Worm (Caenorhabditis elegans) whole organism, late embryonic: ENCODE results near the gene ZK632.14.

Source experiments
- C08G9.2 ChIP-seq: sonication (generic microtip); optimal IDR thresholded peaks from 2 replicates; lab custom pipeline; 2016; ENCODE audit warnings: mild to moderate bottlenecking, missing genetic modification characterization, moderate library complexity, missing compliant biosample characterization
- C38D4.7 ChIP-seq: fragments of 200-800 bp; sonication (Bioruptor generic); optimal IDR thresholded peaks from 2 replicates; lab custom pipeline; 2018; ENCODE audit warnings: mild to moderate bottlenecking, missing genetic modification characterization, moderate library complexity, missing compliant biosample characterization
- F13H6.1 ChIP-seq: sonication (generic microtip); optimal IDR thresholded peaks from 2 replicates; lab custom pipeline; 2016; ENCODE audit warnings: missing genetic modification characterization, missing compliant biosample characterization
- K02D7.2 ChIP-seq: sonication (generic microtip); optimal IDR thresholded peaks from 2 replicates; lab custom pipeline; 2017; ENCODE audit warnings: mild to moderate bottlenecking, missing genetic modification characterization, missing compliant biosample characterization
- K09A11.1 ChIP-seq: sonication (generic microtip); optimal IDR thresholded peaks from 2 replicates; lab custom pipeline; 2017; ENCODE audit warnings: antibody characterized with exemption, mild to moderate bottlenecking, missing genetic modification characterization, missing compliant biosample characterization; ENCODE audit not compliant: insufficient read depth
- T23F11.4 ChIP-seq: fragments of 200-800 bp; sonication (Bioruptor generic); optimal IDR thresholded peaks from 2 replicates; lab custom pipeline; 2018; ENCODE audit warnings: mild to moderate bottlenecking, missing genetic modification characterization, missing compliant biosample characterization
- Y22D7AL.16 ChIP-seq: sonication (generic microtip); optimal IDR thresholded peaks from 2 replicates; lab custom pipeline; 2016; ENCODE audit warnings: missing genetic modification characterization, missing compliant biosample characterization
- ahr-1 ChIP-seq: sonication (generic microtip); optimal IDR thresholded peaks from 2 replicates; lab custom pipeline; 2016; ENCODE audit warnings: missing genetic modification characterization, missing compliant biosample characterization
- ama-1 ChIP-seq: fragments of 150-350 bp; optimal IDR thresholded peaks from 2 replicates; lab custom pipeline; 2014
- ceh-18 ChIP-seq: sonication (generic microtip); optimal IDR thresholded peaks from 2 replicates; lab custom pipeline; 2016; ENCODE audit warnings: missing genetic modification characterization, missing compliant biosample characterization
- ceh-19 ChIP-seq: fragments of 200-800 bp; sonication (Bioruptor generic); optimal IDR thresholded peaks from 2 replicates; lab custom pipeline; 2018; ENCODE audit warnings: mild to moderate bottlenecking, missing genetic modification characterization, missing compliant biosample characterization
- ceh-2 ChIP-seq: sonication (generic microtip); optimal IDR thresholded peaks from 2 replicates; lab custom pipeline; 2016; ENCODE audit warnings: missing genotype, missing genetic modification characterization, missing compliant biosample characterization
- ceh-22 ChIP-seq: sonication (generic microtip); optimal IDR thresholded peaks from 2 replicates; lab custom pipeline; 2017; ENCODE audit warnings: missing biosample characterization, missing genetic modification characterization
- ceh-31 ChIP-seq: sonication (generic microtip); optimal IDR thresholded peaks from 2 replicates; lab custom pipeline; 2016; ENCODE audit warnings: missing genetic modification characterization, missing compliant biosample characterization
- ceh-34 ChIP-seq: sonication (generic microtip); optimal IDR thresholded peaks from 2 replicates; lab custom pipeline; 2016; ENCODE audit warnings: mild to moderate bottlenecking, missing genetic modification characterization, missing compliant biosample characterization
- ceh-45 ChIP-seq: fragments of 200-800 bp; sonication (Bioruptor generic); IDR thresholded peaks from 2 replicates; pipeline ENCODE4 v1.3.6; 2022; ENCODE audit warnings: missing genetic modification reagents, missing genetic modification characterization, missing compliant biosample characterization
- ceh-48 ChIP-seq: sonication (generic microtip); optimal IDR thresholded peaks from 2 replicates; lab custom pipeline; 2016; ENCODE audit warnings: missing genetic modification characterization, inconsistent platforms, missing compliant biosample characterization
- ceh-6 ChIP-seq: fragments of 200-800 bp; sonication (Bioruptor generic); optimal IDR thresholded peaks from 2 replicates; lab custom pipeline; 2018; ENCODE audit warnings: mild to moderate bottlenecking, missing genetic modification characterization, missing compliant biosample characterization
- ceh-9 ChIP-seq: sonication (generic microtip); optimal IDR thresholded peaks from 2 replicates; lab custom pipeline; 2016; ENCODE audit warnings: mild to moderate bottlenecking, missing genetic modification characterization, inconsistent platforms, missing compliant biosample characterization
- che-1 ChIP-seq: sonication (generic microtip); optimal IDR thresholded peaks from 2 replicates; lab custom pipeline; 2016; ENCODE audit warnings: mild to moderate bottlenecking, missing genetic modification characterization, missing compliant biosample characterization
- elt-2 ChIP-seq: sonication (generic microtip); optimal IDR thresholded peaks from 2 replicates; lab custom pipeline; 2016; ENCODE audit warnings: missing genetic modification reagents, missing genetic modification characterization, missing compliant biosample characterization
- eyg-1 ChIP-seq: sonication (generic microtip); optimal IDR thresholded peaks from 2 replicates; lab custom pipeline; 2016; ENCODE audit warnings: missing genotype, missing genetic modification characterization, missing compliant biosample characterization
- fax-1 ChIP-seq: sonication (generic microtip); optimal IDR thresholded peaks from 2 replicates; lab custom pipeline; 2016; ENCODE audit warnings: missing genotype, missing genetic modification characterization, missing compliant biosample characterization
- fkh-10 ChIP-seq: fragments of 150-350 bp; optimal IDR thresholded peaks from 2 replicates; lab custom pipeline; 2014; ENCODE audit warnings: missing biosample characterization, missing genetic modification reagents, missing genetic modification characterization
- hlh-15 ChIP-seq: sonication (generic microtip); optimal IDR thresholded peaks from 2 replicates; lab custom pipeline; 2016; ENCODE audit warnings: missing genetic modification characterization, missing compliant biosample characterization
- hlh-6 ChIP-seq: sonication (generic microtip); optimal IDR thresholded peaks from 2 replicates; lab custom pipeline; 2016; ENCODE audit warnings: missing genotype, missing genetic modification characterization, missing compliant biosample characterization
- lim-6 ChIP-seq: sonication (generic microtip); optimal IDR thresholded peaks from 2 replicates; lab custom pipeline; 2016; ENCODE audit warnings: missing genetic modification characterization, missing compliant biosample characterization
- lin-11 ChIP-seq: fragments of 200-800 bp; sonication (Bioruptor generic); optimal IDR thresholded peaks from 2 replicates; lab custom pipeline; 2018; ENCODE audit warnings: mild to moderate bottlenecking, missing genetic modification characterization, missing compliant biosample characterization
- mec-3 ChIP-seq: sonication (generic microtip); optimal IDR thresholded peaks from 2 replicates; lab custom pipeline; 2016; ENCODE audit warnings: borderline replicate concordance, missing genetic modification characterization, missing compliant biosample characterization
- nfya-1 ChIP-seq: sonication (generic microtip); optimal IDR thresholded peaks from 2 replicates; lab custom pipeline; 2017; ENCODE audit warnings: missing genetic modification characterization, mild to moderate bottlenecking, missing compliant biosample characterization, antibody characterized with exemption, moderate library complexity
- npax-4 ChIP-seq: sonication (generic microtip); optimal IDR thresholded peaks from 2 replicates; lab custom pipeline; 2016; ENCODE audit warnings: missing genetic modification characterization, missing compliant biosample characterization
- pax-1 ChIP-seq: fragments of 150-350 bp; optimal IDR thresholded peaks from 2 replicates; lab custom pipeline; 2014; ENCODE audit warnings: missing biosample characterization, missing genetic modification characterization
- pqm-1 ChIP-seq: sonication (generic microtip); optimal IDR thresholded peaks from 2 replicates; lab custom pipeline; 2016; ENCODE audit warnings: missing genetic modification characterization, missing compliant biosample characterization
- pros-1 ChIP-seq: fragments of 150-350 bp; optimal IDR thresholded peaks from 2 replicates; lab custom pipeline; 2014; ENCODE audit warnings: missing biosample characterization, missing genetic modification reagents, missing genetic modification characterization
- ref-2 ChIP-seq: sonication (generic microtip); optimal IDR thresholded peaks from 2 replicates; lab custom pipeline; 2016; ENCODE audit warnings: missing genetic modification characterization, missing compliant biosample characterization
- sox-2 ChIP-seq: fragments of 200-800 bp; sonication (Bioruptor generic); IDR thresholded peaks from 2 replicates; pipeline ENCODE4 v1.3.6; 2022; ENCODE audit warnings: missing genetic modification reagents, missing genetic modification characterization, missing compliant biosample characterization
- sox-4 ChIP-seq: sonication (generic microtip); optimal IDR thresholded peaks from 2 replicates; lab custom pipeline; 2017; ENCODE audit warnings: mild to moderate bottlenecking, missing genetic modification characterization, inconsistent platforms, missing compliant biosample characterization
- syd-9 ChIP-seq: sonication (generic microtip); optimal IDR thresholded peaks from 2 replicates; lab custom pipeline; 2016; ENCODE audit warnings: mild to moderate bottlenecking, missing genetic modification characterization, moderate library complexity, missing compliant biosample characterization
- tbx-2 ChIP-seq: sonication (generic microtip); optimal IDR thresholded peaks from 2 replicates; lab custom pipeline; 2016; ENCODE audit warnings: missing genetic modification characterization, missing compliant biosample characterization
- unc-42 ChIP-seq: sonication (generic microtip); optimal IDR thresholded peaks from 2 replicates; lab custom pipeline; 2016; ENCODE audit warnings: missing genotype, missing genetic modification characterization, missing compliant biosample characterization
- zip-5 ChIP-seq: sonication (generic microtip); optimal IDR thresholded peaks from 2 replicates; lab custom pipeline; 2016; ENCODE audit warnings: missing genetic modification characterization, missing compliant biosample characterization
- ztf-16 ChIP-seq: sonication (generic microtip); optimal IDR thresholded peaks from 2 replicates; lab custom pipeline; 2017; ENCODE audit warnings: missing genetic modification characterization, missing compliant biosample characterization

Gene ZK632.14

DNA sequence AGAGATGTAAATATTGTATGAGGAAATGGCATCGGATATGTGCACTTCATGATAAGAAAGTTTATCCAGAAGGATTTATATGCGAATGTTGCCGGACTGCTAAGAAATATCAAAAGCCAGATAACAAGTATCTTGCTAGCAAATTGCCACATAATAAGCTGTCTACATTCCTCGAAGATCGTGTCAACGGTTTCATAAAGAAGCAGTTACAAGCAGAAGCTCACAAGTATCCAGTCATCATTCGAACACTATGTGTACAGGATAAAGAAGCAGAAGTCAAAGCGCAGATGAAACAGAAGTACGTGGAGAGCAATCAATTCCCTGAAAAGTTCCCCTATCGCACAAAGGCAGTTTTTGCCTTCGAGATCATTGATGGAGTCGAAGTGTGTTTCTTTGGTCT is 42.7 kb upstream of the ZK632.14 start:
- TF ChIP-seq unc-42 (tag; lab: Kevin White, UChicago): no peak
- TF ChIP-seq ceh-34 (tag; lab: Kevin White, UChicago): no peak
- TF ChIP-seq Y22D7AL.16 (tag; lab: Kevin White, UChicago): no peak
- TF ChIP-seq mec-3 (tag; lab: Kevin White, UChicago): no peak
- TF ChIP-seq npax-4 (tag; lab: Kevin White, UChicago): no peak
- no peak for TF ChIP-seq ceh-22 (tag; lab: Kevin White, UChicago)
- no peak for TF ChIP-seq ztf-16 (tag; lab: Kevin White, UChicago)
- no peak for TF ChIP-seq elt-2 (tag; lab: Kevin White, UChicago)
- TF ChIP-seq T23F11.4 (GFP tag; lab: Kevin White, UChicago): no peak
- no peak for TF ChIP-seq ceh-48 (tag; lab: Kevin White, UChicago)
- no peak for TF ChIP-seq fkh-10
- no peak for TF ChIP-seq fax-1 (tag; lab: Kevin White, UChicago)
- TF ChIP-seq ama-1: no peak
- TF ChIP-seq ahr-1: no peak
- TF ChIP-seq ref-2: no peak
- no peak for TF ChIP-seq ceh-6 (GFP tag; lab: Kevin White, UChicago)
- no peak for TF ChIP-seq ceh-9 (tag; lab: Kevin White, UChicago)
- TF ChIP-seq lim-6 (tag; lab: Kevin White, UChicago): no peak
- no peak for TF ChIP-seq C38D4.7 (GFP tag; lab: Kevin White, UChicago)
- no peak for TF ChIP-seq lin-11 (tag; lab: Kevin White, UChicago)
- TF ChIP-seq, all 69 proteins: peak for 0

DNA sequence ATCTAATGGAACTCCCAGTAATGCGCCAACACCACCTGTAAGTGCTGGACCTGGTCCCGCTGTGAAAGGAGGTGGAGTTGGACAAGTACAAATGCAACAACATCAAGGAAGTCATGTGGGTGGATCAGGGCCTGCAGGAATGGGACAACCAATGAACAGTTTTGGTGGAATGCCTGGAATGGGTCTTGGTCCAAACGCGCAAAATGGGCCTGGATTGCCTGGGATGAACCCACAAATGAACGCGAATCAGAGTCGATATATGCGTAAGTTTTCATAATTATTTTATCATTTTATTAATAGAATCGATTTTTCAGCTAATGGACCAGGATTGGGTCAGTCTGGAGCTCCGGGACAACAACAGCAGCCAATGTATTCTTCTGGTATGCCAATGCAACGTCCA is 40.9 kb upstream of the ZK632.14 start:
- no peak for TF ChIP-seq F13H6.1
- TF ChIP-seq che-1: no peak
- no peak for TF ChIP-seq ceh-48 (tag; lab: Kevin White, UChicago)
- TF ChIP-seq C08G9.2 (tag; lab: Kevin White, UChicago): no peak
- no peak for TF ChIP-seq ceh-2 (tag; lab: Kevin White, UChicago)
- no peak for TF ChIP-seq lin-11 (tag; lab: Kevin White, UChicago)
- TF ChIP-seq C38D4.7 (GFP tag; lab: Kevin White, UChicago): no peak
- TF ChIP-seq ceh-9 (tag; lab: Kevin White, UChicago): no peak
- TF ChIP-seq, all 69 proteins: peak for 0

DNA sequence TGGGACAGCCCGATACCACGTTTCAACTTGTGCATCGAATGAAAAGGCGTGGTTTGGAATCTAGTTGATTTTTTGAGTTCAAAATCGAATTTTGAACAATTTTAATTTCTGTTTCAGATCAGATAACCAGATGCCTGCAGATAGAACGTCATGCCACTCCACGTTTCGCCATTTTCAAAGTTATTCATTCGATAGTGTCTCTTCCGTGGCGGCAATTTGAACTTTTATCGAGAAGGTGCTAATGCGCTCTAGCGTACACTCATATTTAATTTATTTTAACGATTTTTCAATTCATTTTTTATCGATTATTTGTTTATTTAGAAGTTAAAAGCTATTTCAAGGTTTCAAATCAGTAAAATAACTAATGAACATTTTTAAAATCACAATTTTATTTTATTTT is 37.3 kb upstream of the ZK632.14 start:
- no peak for TF ChIP-seq ceh-6 (GFP tag; lab: Kevin White, UChicago)
- no peak for TF ChIP-seq K02D7.2
- TF ChIP-seq ref-2: no peak
- no peak for TF ChIP-seq K09A11.1 (tag; lab: Kevin White, UChicago)
- no peak for TF ChIP-seq ceh-18 (tag; lab: Kevin White, UChicago)
- no peak for TF ChIP-seq sox-2 (GFP tag; lab: Robert Waterston, UW)
- TF ChIP-seq syd-9 (tag; lab: Kevin White, UChicago): no peak
- no peak for TF ChIP-seq pqm-1 (tag; lab: Kevin White, UChicago)
- no peak for TF ChIP-seq lim-6 (tag; lab: Kevin White, UChicago)

DNA sequence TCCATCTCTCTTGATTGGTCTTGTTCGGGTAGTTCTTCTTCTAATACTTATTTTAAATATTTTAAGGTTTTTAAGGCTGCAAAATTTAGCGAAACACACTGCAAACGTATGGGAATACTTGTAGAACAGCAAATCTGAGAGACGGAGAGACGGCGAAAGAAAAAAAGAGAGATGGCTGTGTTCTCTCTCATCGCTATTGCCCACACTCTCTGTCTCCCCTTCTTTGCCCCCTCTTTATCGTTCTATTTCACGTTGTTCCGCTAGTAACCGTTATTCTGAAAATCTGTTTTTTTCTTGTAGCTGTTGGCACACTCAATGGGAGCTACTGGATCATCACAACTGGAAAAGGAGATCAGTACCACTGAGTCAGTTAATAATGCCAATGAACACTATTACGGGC is 36.9 kb upstream of the ZK632.14 start, which contains the start of gene usp-46:
Gene usp-46 (plus strand): TSS at position 301 of the 400 bp plus-strand sequence.
- TF ChIP-seq nfya-1 (tag; lab: Kevin White, UChicago): no peak
- TF ChIP-seq pax-1: peak; percentile 43
- no peak for TF ChIP-seq zip-5 (tag; lab: Kevin White, UChicago)
- TF ChIP-seq ceh-31 (tag; lab: Kevin White, UChicago): peak; percentile 16

DNA sequence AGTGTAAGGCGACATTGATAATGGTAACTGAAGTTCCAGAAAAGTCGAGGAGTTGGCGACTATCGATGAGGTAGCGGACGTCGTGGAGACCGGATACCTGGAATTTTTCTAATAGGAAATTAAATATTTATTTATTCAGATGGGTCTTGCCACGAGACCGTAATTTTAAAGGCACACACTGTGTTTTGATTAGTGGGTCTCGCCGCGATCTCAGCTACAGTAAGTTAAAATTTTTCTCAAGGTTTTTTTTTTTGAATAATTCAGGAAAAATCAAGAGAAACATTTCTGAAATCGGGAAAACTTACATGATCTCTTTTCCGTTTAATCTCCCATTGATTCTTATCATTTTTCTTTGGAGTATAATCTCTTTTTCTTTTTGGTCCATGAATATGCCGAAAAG is 34.2 kb upstream of the ZK632.14 start:
- TF ChIP-seq ceh-31 (tag; lab: Kevin White, UChicago) (no peak), sox-4 (tag; lab: Kevin White, UChicago) (no peak), pros-1 (tag; lab: Kevin White, UChicago) (no peak), ceh-6 (GFP tag; lab: Kevin White, UChicago) (no peak), mec-3 (tag; lab: Kevin White, UChicago) (no peak), tbx-2 (tag; lab: Kevin White, UChicago) (no peak), lin-11 (tag; lab: Kevin White, UChicago) (no peak), Y22D7AL.16 (tag; lab: Kevin White, UChicago) (no peak), ama-1 (no peak), eyg-1 (tag; lab: Kevin White, UChicago) (no peak), hlh-6 (no peak), nfya-1 (tag; lab: Kevin White, UChicago) (no peak), C38D4.7 (GFP tag; lab: Kevin White, UChicago) (no peak), hlh-15 (tag; lab: Kevin White, UChicago) (no peak), ceh-19 (GFP tag; lab: Kevin White, UChicago) (no peak), pax-1 (no peak), ceh-45 (GFP tag; lab: Robert Waterston, UW) (no peak)
